Worm (Caenorhabditis elegans): ENCODE results near the gene K08C7.7.

ce11 chrIV:10614918-10615477, 49.2 kb upstream of the K08C7.7 start, which contains the start of gene ptr-14:
- TF ChIP-seq med-1 (GFP tag; optimal IDR thresholded peaks at IDR 0.05; ENCODE audit: insufficient read depth) (no peak), tab-1 (GFP tag; IDR thresholded peaks at IDR 0.05) (no peak), ztf-29 (GFP tag; IDR thresholded peaks at IDR 0.05) (no peak), cog-1 (tag; optimal IDR thresholded peaks at IDR 0.05) (no peak), ref-1 (GFP tag; conservative IDR thresholded peaks at IDR 0.05) (no peak), klf-2 (GFP tag; conservative IDR thresholded peaks at IDR 0.05) (no peak), flt-1 (GFP tag; IDR thresholded peaks at IDR 0.05) (no peak), T22C8.4 (GFP tag; IDR thresholded peaks at IDR 0.05) (no peak), ztf-23 (GFP tag; IDR thresholded peaks at IDR 0.05) (no peak)
